Worm (Caenorhabditis elegans): ENCODE data around the gene grl-3.

DNA sequence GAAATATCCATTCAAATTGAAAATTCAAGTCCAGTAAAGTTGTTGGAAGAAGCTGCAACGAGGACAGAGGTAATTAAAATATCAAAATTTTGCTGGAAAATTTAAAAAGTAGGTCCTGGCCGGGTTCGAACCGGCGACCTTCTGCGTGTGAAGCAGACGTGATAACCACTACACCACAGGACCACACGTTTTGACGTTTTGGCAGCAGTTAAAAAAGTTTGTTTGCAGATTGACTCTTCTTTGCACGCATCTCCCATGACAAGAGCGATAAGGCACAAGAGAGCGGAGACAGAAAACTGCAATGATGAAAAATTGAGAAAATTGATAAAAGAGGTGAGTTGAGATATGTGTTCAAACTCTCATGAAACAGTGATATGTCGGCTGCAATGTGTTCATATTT is 814 bp downstream of the grl-3 start:
- no peak for TF ChIP-seq C38D4.7 (GFP tag; optimal IDR thresholded peaks at IDR 0.05)
- TF ChIP-seq nfya-1 (tag; optimal IDR thresholded peaks at IDR 0.05) = no peak
- TF ChIP-seq fkh-10 (GFP tag; optimal IDR thresholded peaks at IDR 0.05) = no peak
- TF ChIP-seq sox-4 (tag; optimal IDR thresholded peaks at IDR 0.05) = no peak
- no peak for TF ChIP-seq ceh-19 (GFP tag; optimal IDR thresholded peaks at IDR 0.05)
- TF ChIP-seq ceh-18 (tag; optimal IDR thresholded peaks at IDR 0.05) = no peak
- TF ChIP-seq pha-4 (tag; optimal IDR thresholded peaks at IDR 0.05) = no peak
- TF ChIP-seq gmeb-2 (tag; optimal IDR thresholded peaks at IDR 0.05) = no peak
- TF ChIP-seq unc-42 (tag; optimal IDR thresholded peaks at IDR 0.05) = no peak
- TF ChIP-seq unc-3 (GFP tag; conservative IDR thresholded peaks at IDR 0.05) = no peak
- no peak for TF ChIP-seq unc-3 (tag; optimal IDR thresholded peaks at IDR 0.05)
